Fruit fly (Drosophila melanogaster) whole organism, embryonic: ENCODE measurements around the gene CG34117.

Source experiments
- C15 ChIP-seq: fragments of 200-800 bp; sonication (Bioruptor generic); IDR thresholded peaks from 3 replicates; pipeline ENCODE4 v1.3.6; 2022; ENCODE audit warnings: missing biosample characterization, missing genetic modification characterization
- CG10462 ChIP-seq: fragments of 200-800 bp; sonication (Bioruptor generic); optimal IDR thresholded peaks from 2 replicates; lab custom pipeline; 2016; ENCODE audit warnings: missing biosample characterization, missing genetic modification characterization
- CG12219 ChIP-seq: fragments of 200-800 bp; sonication (Bioruptor generic); optimal IDR thresholded peaks from 3 replicates; lab custom pipeline; 2018; ENCODE audit warnings: missing biosample characterization, mild to moderate bottlenecking, missing genetic modification characterization
- CG12659 ChIP-seq: fragments of 200-800 bp; sonication (Bioruptor generic); optimal IDR thresholded peaks from 3 replicates; lab custom pipeline; 2017; ENCODE audit warnings: mild to moderate bottlenecking, missing biosample characterization, missing genetic modification reagents, missing genetic modification characterization
- CG12769 ChIP-seq: fragments of 200-800 bp; sonication (Bioruptor generic); optimal IDR thresholded peaks from 2 replicates; lab custom pipeline; 2019; ENCODE audit warnings: missing biosample characterization, mild to moderate bottlenecking, missing genetic modification characterization, moderate library complexity
- CG14441 ChIP-seq: fragments of 200-800 bp; sonication (Bioruptor generic); IDR thresholded peaks from 2 replicates; pipeline ENCODE4 v1.3.6; 2022; ENCODE audit warnings: missing biosample characterization, missing genetic modification characterization
- CG2120 ChIP-seq: fragments of 200-800 bp; sonication (Bioruptor generic); optimal IDR thresholded peaks from 3 replicates; lab custom pipeline; 2016; ENCODE audit warnings: missing biosample characterization, missing genetic modification characterization
- CG31388 ChIP-seq: fragments of 200-800 bp; sonication (Bioruptor generic); optimal IDR thresholded peaks from 2 replicates; lab custom pipeline; 2016; ENCODE audit warnings: missing biosample characterization, missing genetic modification characterization
- CG4617 ChIP-seq: fragments of 200-800 bp; sonication (Bioruptor generic); optimal IDR thresholded peaks from 3 replicates; lab custom pipeline; 2016; ENCODE audit warnings: missing biosample characterization, missing genetic modification characterization, borderline replicate concordance
- CG6654 ChIP-seq: fragments of 200-800 bp; sonication (Bioruptor generic); optimal IDR thresholded peaks from 2 replicates; lab custom pipeline; 2017; ENCODE audit warnings: missing biosample characterization, mild to moderate bottlenecking, missing genetic modification characterization
- CG6765 ChIP-seq: fragments of 200-800 bp; sonication (Bioruptor generic); optimal IDR thresholded peaks from 3 replicates; lab custom pipeline; 2017; ENCODE audit warnings: missing biosample characterization, mild to moderate bottlenecking, missing genetic modification characterization
- CG7963 ChIP-seq: fragments of 200-800 bp; sonication (Bioruptor generic); IDR thresholded peaks from 3 replicates; pipeline ENCODE4 v1.3.6; 2022; ENCODE audit warnings: missing biosample characterization, missing genetic modification characterization; ENCODE audit not compliant: partially characterized antibody
- CG7987 ChIP-seq: fragments of 200-800 bp; sonication (Bioruptor generic); optimal IDR thresholded peaks from 2 replicates; lab custom pipeline; 2018; ENCODE audit warnings: missing biosample characterization, mild to moderate bottlenecking, missing genetic modification characterization, moderate library complexity
- Dek ChIP-seq: fragments of 200-800 bp; sonication (Bioruptor generic); optimal IDR thresholded peaks from 3 replicates; lab custom pipeline; 2019; ENCODE audit warnings: missing biosample characterization, mild to moderate bottlenecking, missing genetic modification characterization, moderate library complexity
- E2f1 ChIP-seq: fragments of 200-800 bp; sonication (Bioruptor generic); IDR thresholded peaks from 2 replicates; pipeline ENCODE4 v1.3.6; 2022; ENCODE audit warnings: missing biosample characterization, missing genetic modification characterization
- E2f2 ChIP-seq: fragments of 200-800 bp; sonication (Bioruptor generic); IDR thresholded peaks from 2 replicates; pipeline ENCODE4 v1.3.6; 2022; ENCODE audit warnings: missing biosample characterization, missing genetic modification characterization
- Elba2 ChIP-seq: fragments of 200-800 bp; sonication (Bioruptor generic); optimal IDR thresholded peaks from 3 replicates; lab custom pipeline; 2016; ENCODE audit warnings: missing biosample characterization, missing genetic modification characterization
- Ets65A ChIP-seq: fragments of 200-800 bp; sonication (Bioruptor generic); peaks from one replicate; lab custom pipeline; 2016; ENCODE audit warnings: missing biosample characterization, missing genetic modification characterization
- Fer1 ChIP-seq: fragments of 200-800 bp; sonication (Bioruptor generic); optimal IDR thresholded peaks from 2 replicates; lab custom pipeline; 2017; ENCODE audit warnings: missing biosample characterization, mild to moderate bottlenecking, missing genetic modification characterization
- Fer3 ChIP-seq: fragments of 200-800 bp; sonication (Bioruptor generic); optimal IDR thresholded peaks from 2 replicates; lab custom pipeline; 2018; ENCODE audit warnings: missing biosample characterization, mild to moderate bottlenecking, missing genetic modification characterization, moderate library complexity
- HLH3B ChIP-seq: fragments of 200-800 bp; sonication (Bioruptor generic); IDR thresholded peaks from 2 replicates; pipeline ENCODE4 v1.3.6; 2022; ENCODE audit warnings: missing biosample characterization, missing genetic modification characterization
- Meics ChIP-seq: fragments of 200-800 bp; sonication (Bioruptor generic); optimal IDR thresholded peaks from 2 replicates; lab custom pipeline; 2017; ENCODE audit warnings: missing biosample characterization, mild to moderate bottlenecking, missing genetic modification characterization
- NfI ChIP-seq: fragments of 200-800 bp; sonication (Bioruptor generic); optimal IDR thresholded peaks from 3 replicates; lab custom pipeline; 2018; ENCODE audit warnings: missing biosample characterization, mild to moderate bottlenecking, missing genetic modification characterization, moderate library complexity
- Rfx ChIP-seq: fragments of 200-800 bp; sonication (Bioruptor generic); IDR thresholded peaks from 2 replicates; pipeline ENCODE4 v1.3.6; 2022; ENCODE audit warnings: missing biosample characterization, missing genetic modification characterization
- Scr ChIP-seq: fragments of 200-800 bp; sonication (Bioruptor generic); IDR thresholded peaks from 2 replicates; pipeline ENCODE4 v1.3.6; 2022; ENCODE audit warnings: missing biosample characterization, missing genetic modification characterization; ENCODE audit not compliant: partially characterized antibody
- Spps ChIP-seq: fragments of 200-800 bp; sonication (Bioruptor generic); optimal IDR thresholded peaks from 2 replicates; lab custom pipeline; 2018; ENCODE audit warnings: missing biosample characterization, mild to moderate bottlenecking, missing genetic modification characterization
- Ssrp ChIP-seq: fragments of 200-800 bp; sonication (Bioruptor generic); optimal IDR thresholded peaks from 2 replicates; lab custom pipeline; 2018; ENCODE audit warnings: missing biosample characterization, mild to moderate bottlenecking, missing genetic modification characterization, moderate library complexity
- ase ChIP-seq: fragments of 200-800 bp; sonication (Bioruptor generic); IDR thresholded peaks from 3 replicates; pipeline ENCODE4 v1.3.6; 2022; ENCODE audit warnings: missing biosample characterization, missing genetic modification characterization
- cas ChIP-seq: fragments of 200-800 bp; sonication (Bioruptor generic); IDR thresholded peaks from 2 replicates; pipeline ENCODE4 v1.3.6; 2022; ENCODE audit warnings: missing biosample characterization, missing genetic modification characterization
- da ChIP-seq: fragments of 200-800 bp; sonication (Bioruptor generic); optimal IDR thresholded peaks from 2 replicates; lab custom pipeline; 2016; ENCODE audit warnings: missing biosample characterization, missing genetic modification characterization
- dati ChIP-seq: fragments of 200-800 bp; sonication (Bioruptor generic); IDR thresholded peaks from 2 replicates; pipeline ENCODE4 v1.3.6; 2022; ENCODE audit warnings: missing biosample characterization, missing genetic modification characterization
- dpn ChIP-seq, 2 experiments: fragments of 200-800 bp; sonication (Bioruptor generic); optimal IDR thresholded peaks; 3 replicates each; lab custom pipeline; 2016; ENCODE audit warnings: missing biosample characterization in 2 of 2, missing genetic modification characterization in 2 of 2
- ham ChIP-seq: fragments of 200-800 bp; sonication (Bioruptor generic); IDR thresholded peaks from 2 replicates; pipeline ENCODE4 v1.3.6; 2022; ENCODE audit warnings: missing biosample characterization, missing genetic modification characterization
- kay ChIP-seq: fragments of 200-800 bp; sonication (Bioruptor generic); optimal IDR thresholded peaks from 2 replicates; lab custom pipeline; 2016; ENCODE audit warnings: missing biosample characterization, missing genetic modification characterization
- lab ChIP-seq: fragments of 200-800 bp; sonication (Bioruptor generic); optimal IDR thresholded peaks from 3 replicates; lab custom pipeline; 2017; ENCODE audit warnings: missing biosample characterization, missing genetic modification characterization, mild to moderate bottlenecking, moderate library complexity, missing genetic modification reagents
- odd ChIP-seq: fragments of 200-800 bp; sonication (Bioruptor generic); optimal IDR thresholded peaks from 2 replicates; lab custom pipeline; 2017; ENCODE audit warnings: missing biosample characterization, mild to moderate bottlenecking, missing genetic modification characterization
- p53 ChIP-seq: fragments of 200-800 bp; sonication (Bioruptor generic); optimal IDR thresholded peaks from 2 replicates; lab custom pipeline; 2016; ENCODE audit warnings: missing biosample characterization, missing genetic modification characterization
- pan ChIP-seq, 4 experiments: fragments of >200 bp in 3 of 4; fragments of 200-800 bp in 1 of 4; sonication (Bioruptor generic) in 1 of 4; optimal IDR thresholded peaks in 3 of 4; IDR thresholded peaks in 1 of 4; 2 replicates each; pipeline versions ENCODE4 v1.3.6 to Lab custom; 2017 to 2022; ENCODE audit warnings: missing biosample characterization in 2 of 4, missing genetic modification characterization in 2 of 4, mixed read lengths in 1 of 4
- phol ChIP-seq: fragments of 200-800 bp; sonication (Bioruptor generic); optimal IDR thresholded peaks from 3 replicates; lab custom pipeline; 2018; ENCODE audit warnings: missing biosample characterization, mild to moderate bottlenecking, missing genetic modification characterization, moderate library complexity
- pita ChIP-seq: fragments of 200-800 bp; sonication (Bioruptor generic); optimal IDR thresholded peaks from 2 replicates; lab custom pipeline; 2017; ENCODE audit warnings: missing biosample characterization, mild to moderate bottlenecking, missing genetic modification characterization
- pros ChIP-seq: fragments of 200-800 bp; sonication (Bioruptor generic); optimal IDR thresholded peaks from 3 replicates; lab custom pipeline; 2019; ENCODE audit warnings: missing biosample characterization, mild to moderate bottlenecking, missing genetic modification characterization, moderate library complexity
- sd ChIP-seq: fragments of 200-800 bp; sonication (Bioruptor generic); optimal IDR thresholded peaks from 3 replicates; lab custom pipeline; 2018; ENCODE audit warnings: missing biosample characterization, mild to moderate bottlenecking, missing genetic modification characterization, moderate library complexity
- sens-2 ChIP-seq: fragments of 200-800 bp; sonication (Bioruptor generic); IDR thresholded peaks from 2 replicates; pipeline ENCODE4 v1.3.6; 2022; ENCODE audit warnings: missing biosample characterization, missing genetic modification characterization
- sim ChIP-seq: fragments of 200-800 bp; sonication (Bioruptor generic); IDR thresholded peaks from 2 replicates; pipeline ENCODE4 v1.3.6; 2022; ENCODE audit warnings: missing biosample characterization, missing genetic modification characterization
- sug ChIP-seq: fragments of 200-800 bp; optimal IDR thresholded peaks from 2 replicates; lab custom pipeline; 2019; ENCODE audit warnings: missing biosample characterization, mild to moderate bottlenecking, missing genetic modification characterization, moderate library complexity
- unpg ChIP-seq: fragments of 200-800 bp; sonication (Bioruptor generic); optimal IDR thresholded peaks from 3 replicates; lab custom pipeline; 2018; ENCODE audit warnings: missing biosample characterization, mild to moderate bottlenecking, missing genetic modification characterization, moderate library complexity
- zen ChIP-seq: fragments of 200-800 bp; sonication (Bioruptor generic); optimal IDR thresholded peaks from 3 replicates; lab custom pipeline; 2018; ENCODE audit warnings: missing biosample characterization, mild to moderate bottlenecking, missing genetic modification characterization, moderate library complexity

Gene CG34117

DNA sequence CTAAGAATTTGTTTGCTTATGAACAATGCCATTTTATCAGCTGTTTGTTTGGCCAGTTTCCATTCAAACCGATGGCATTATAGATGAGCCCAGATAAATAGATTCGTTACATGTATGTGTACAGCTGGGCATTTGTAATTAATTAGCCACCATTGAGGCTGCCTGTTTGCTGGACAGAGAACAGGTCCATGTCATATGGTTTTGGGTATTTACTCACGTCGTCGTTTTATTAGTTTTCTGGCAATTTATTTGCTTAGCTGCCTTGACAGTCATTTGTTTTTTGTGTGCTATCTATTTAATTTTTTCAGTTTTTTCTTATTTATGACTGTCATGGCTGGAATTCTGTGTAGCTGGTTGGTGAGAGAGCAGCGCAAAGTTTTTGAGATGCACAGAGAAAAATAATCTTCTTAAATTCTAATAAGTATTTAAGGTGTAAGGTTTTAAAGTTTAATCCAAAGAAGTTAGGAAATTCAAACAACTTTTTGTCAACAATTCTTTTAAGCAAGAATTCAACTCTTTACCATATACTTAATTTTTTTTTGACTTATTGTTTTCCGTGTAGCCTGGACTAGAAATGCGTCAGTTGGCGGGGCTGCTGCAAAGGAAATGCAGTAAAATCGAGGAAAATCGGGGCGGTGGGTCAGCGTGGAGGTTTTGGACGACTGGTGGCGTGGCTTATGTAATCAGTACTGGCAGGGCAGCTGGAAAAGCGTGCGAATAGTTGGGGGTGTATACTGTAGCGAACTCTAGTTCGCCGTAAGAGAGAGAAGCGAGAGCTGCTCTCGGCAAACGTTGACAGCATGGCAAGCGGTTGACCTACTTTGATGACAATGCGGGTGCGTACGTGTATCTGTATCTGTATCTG, 34.9 kb upstream of the CG34117 start (continued):
- TF ChIP-seq NfI (GFP tag; lab: Kevin White, UChicago) (peak; percentile 84), dati (GFP tag; lab: Robert Waterston, UW) (peak; percentile 71; the same call in 1 of the 2 replicates), CG12659 (GFP tag; lab: Kevin White, UChicago) (peak; percentile 90), CG6654 (GFP tag; lab: Kevin White, UChicago) (peak; percentile 57), CG6765 (peak; percentile 88), CG4617 (peak; percentile 48), cas (GFP tag; lab: Robert Waterston, UW) (peak; percentile 68), kay (peak; percentile 76), odd (peak; percentile 83), CG7963 (GFP tag; lab: Robert Waterston, UW) (no peak), Elba2 (GFP tag; lab: Kevin White, UChicago) (no peak), CG10462 (peak; percentile 65), ham (GFP tag; lab: Robert Waterston, UW) (0 out of 2 replicates have a peak, but pooled peaks have one; percentile 10), zen (peak; percentile 72), phol (tag; lab: Kevin White, UChicago) (peak; percentile 88), CG31388 (peak; percentile 44), E2f1 (peak; percentile 90), Ets65A (peak; percentile 96), E2f2 (peak; percentile 74), Fer3 (tag; lab: Kevin White, UChicago) (peak; percentile 87), CG12769 (tag; lab: Kevin White, UChicago) (peak; percentile 56), Spps (tag; lab: Kevin White, UChicago) (peak; percentile 50), CG7987 (GFP tag; lab: Kevin White, UChicago) (peak; percentile 6), CG2120 (peak; percentile 92), Scr (GFP tag; lab: Robert Waterston, UW) (no peak), Fer1 (peak; percentile 86), unpg (GFP tag; lab: Kevin White, UChicago) (peak; percentile 91), sd (tag; lab: Kevin White, UChicago) (peak; percentile 77), Dek (tag; lab: Kevin White, UChicago) (peak; percentile 87), da (GFP tag; lab: Kevin White, UChicago) (peak; percentile 8), CG12219 (GFP tag; lab: Kevin White, UChicago) (peak; percentile 72), sens-2 (GFP tag; lab: Robert Waterston, UW) (peak; percentile 75), pita (GFP tag; lab: Kevin White, UChicago) (no peak), sim (peak; percentile 57; the same call in 1 of the 2 replicates), Rfx (GFP tag; lab: Robert Waterston, UW) (peak; percentile 89), sug (tag; lab: Kevin White, UChicago) (peak; percentile 66), ase (GFP tag; lab: Robert Waterston, UW) (peak; percentile 89), pros (GFP tag; lab: Kevin White, UChicago) (no peak), C15 (peak; percentile 75; the same call in 2 of the 3 replicates), Meics (peak; percentile 89), p53 (GFP tag; lab: Kevin White, UChicago) (peak; percentile 69), dpn (GFP tag; optimal IDR thresholded peaks at IDR 0.05; lab: Kevin White, UChicago) (peak; percentile 83 to 85), HLH3B (GFP tag; lab: Robert Waterston, UW) (peak; percentile 73), lab (GFP tag; lab: Kevin White, UChicago) (peak; percentile 89), Ssrp (tag; lab: Kevin White, UChicago) (peak; percentile 83), CG14441 (GFP tag; lab: Robert Waterston, UW) (peak; percentile 90), pan (optimal IDR thresholded peaks at IDR 0.05; lab: Kevin White, UChicago) (no peak), pan (GFP tag; optimal IDR thresholded peaks at IDR 0.05 in 1 of 2, IDR thresholded peaks at IDR 0.05 in 1 of 2) (peak in 1 of 2 experiments; percentile 92)
